Fruit fly (Drosophila melanogaster) S2 (cell line): Measurements from ENCODE around the gene CG9117.

Experiments
- CG8478 ChIP-seq: fragments of >200 bp; optimal IDR thresholded peaks from 2 replicates; lab custom pipeline; 2018
- CTCF ChIP-seq, 2 experiments: fragments of >200 bp; optimal IDR thresholded peaks; 2 replicates each; lab custom pipeline; 2018

DNA sequence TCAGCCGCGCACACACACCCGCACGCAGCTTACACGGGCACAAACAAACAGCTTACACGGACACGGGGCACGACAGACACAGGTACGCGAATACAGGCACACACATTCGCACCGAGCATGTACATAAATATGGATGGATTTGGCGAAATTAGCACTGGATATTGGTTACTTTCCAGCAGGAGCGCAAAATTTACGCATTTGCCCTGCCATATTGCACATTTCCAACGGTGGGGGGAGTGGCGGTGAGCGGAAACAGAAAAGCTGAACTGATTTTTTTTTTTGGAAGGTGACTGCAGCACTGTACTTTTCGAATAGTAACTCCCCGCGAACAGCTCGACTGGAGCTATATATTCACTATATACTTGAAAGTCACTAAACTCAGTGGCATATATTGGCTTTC lies 39.3 kb downstream of the CG9117 start:
- TF ChIP-seq CG8478 (lab: Kevin White, UChicago) (no peak), CTCF (optimal IDR thresholded peaks at IDR 0.05; lab: Kevin White, UChicago) (no peak)
